Fruit fly (Drosophila melanogaster) Kc167 (cell line): ENCODE measurements around the gene CG43055.
A peak's percentile ranks its signal among the peaks of the same experiment; 100 is the strongest.

Source experiments
- Myc ChIP-seq: fragments of >200 bp; optimal IDR thresholded peaks from 2 replicates; lab custom pipeline; 2017; ENCODE audit warnings: missing external identifiers
- Sin3A ChIP-seq: fragments of >200 bp; optimal IDR thresholded peaks from 2 replicates; lab custom pipeline; 2018; ENCODE audit warnings: missing external identifiers
- h ChIP-seq: fragments of >200 bp; optimal IDR thresholded peaks from 3 replicates; lab custom pipeline; 2018; ENCODE audit warnings: missing external identifiers
- insv ChIP-seq: fragments of >200 bp; optimal IDR thresholded peaks from 3 replicates; lab custom pipeline; 2018; ENCODE audit warnings: missing external identifiers
- psq ChIP-seq: fragments of >200 bp; optimal IDR thresholded peaks from 2 replicates; lab custom pipeline; 2017; ENCODE audit warnings: missing external identifiers
- ttk ChIP-seq: sonication (Bioruptor generic); optimal IDR thresholded peaks from 2 replicates; lab custom pipeline; 2017; ENCODE audit warnings: missing external identifiers

Gene CG43055

DNA sequence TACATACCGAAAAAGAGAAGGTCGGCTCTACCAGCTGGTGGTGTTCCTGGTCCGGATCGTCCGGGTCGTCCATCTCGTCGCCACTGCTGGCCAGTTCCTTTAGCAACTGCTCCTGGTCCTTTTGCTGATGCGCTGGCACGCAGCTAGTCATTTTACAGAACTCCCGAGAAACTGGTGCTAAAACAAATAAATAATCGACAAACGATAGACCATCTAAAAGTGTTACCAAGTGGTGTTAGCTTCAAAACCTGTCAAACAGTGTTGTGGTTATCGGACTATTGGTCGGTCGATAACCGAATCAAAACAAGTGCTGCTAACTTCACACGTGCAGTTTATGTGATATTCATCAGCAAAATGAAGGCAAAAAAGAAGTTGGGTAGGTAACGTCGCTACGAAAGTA lies 33.5 kb downstream of the CG43055 start, which contains the start of the genes morgue and Elp3:
TSS of gene morgue (minus strand) at position 224 of the 400 bp plus-strand sequence.
TSS of gene Elp3 (plus strand) at position 276 of the 400 bp plus-strand sequence.
- TF ChIP-seq Myc (lab: Kevin White, UChicago), result no peak
- TF ChIP-seq h (lab: Kevin White, UChicago), result no peak
- TF ChIP-seq ttk, result no peak
- TF ChIP-seq insv (lab: Kevin White, UChicago), result no peak
- TF ChIP-seq psq, result no peak
- TF ChIP-seq Sin3A (lab: Kevin White, UChicago), result no peak

DNA sequence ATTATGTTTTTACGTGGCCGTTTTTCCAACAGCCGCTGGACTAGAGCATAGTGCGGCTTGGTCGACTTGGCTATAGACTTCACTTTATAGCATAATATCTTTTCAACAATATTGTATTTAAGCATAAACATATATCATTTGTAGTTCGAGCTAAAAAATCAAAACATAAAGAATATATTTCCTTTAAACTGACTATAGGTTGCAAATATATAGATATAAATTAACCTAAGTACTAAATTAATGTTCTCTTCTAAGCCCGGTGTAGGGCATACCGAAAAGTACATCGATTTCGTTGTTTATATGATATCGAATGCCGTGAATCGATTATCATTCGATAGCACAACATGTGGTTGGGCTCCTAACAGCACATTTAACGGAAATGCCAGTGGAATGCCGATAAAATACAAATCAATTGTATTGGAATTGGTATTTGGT lies 37.6 kb downstream of the CG43055 start, which contains the start of gene MFS18:
TSS of gene MFS18 (minus strand) at position 54 of the 435 bp plus-strand sequence.
- TF ChIP-seq psq (peak; percentile 40), ttk (no peak)

DNA sequence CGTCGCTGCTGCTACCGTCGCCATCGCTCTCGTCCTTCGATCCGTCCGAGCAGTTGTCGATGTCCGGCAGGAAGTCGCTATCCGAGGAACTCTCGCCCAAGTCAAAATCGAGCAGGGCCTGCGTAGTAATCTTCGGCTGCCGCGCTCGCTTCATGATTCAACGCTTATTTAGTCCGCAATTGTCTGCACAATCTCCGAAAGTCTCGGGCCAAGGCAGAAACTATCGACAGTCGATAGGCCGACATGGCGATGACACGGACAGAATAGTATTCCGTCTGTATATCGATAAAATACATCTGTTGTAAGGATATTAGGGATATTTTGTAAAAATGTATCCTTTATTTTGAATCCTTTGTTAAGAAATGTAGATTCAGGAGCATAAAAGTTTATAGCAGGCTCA lies 41.8 kb downstream of the CG43055 start, which contains the start of gene CG15439:
TSS of gene CG15439 (minus strand) at position 241 of the 400 bp plus-strand sequence.
- no peak for TF ChIP-seq ttk
- TF ChIP-seq insv (lab: Kevin White, UChicago), result no peak
- TF ChIP-seq Myc (lab: Kevin White, UChicago), result no peak
- TF ChIP-seq h (lab: Kevin White, UChicago), result no peak
- no peak for TF ChIP-seq psq
- TF ChIP-seq Sin3A (lab: Kevin White, UChicago), result no peak

DNA sequence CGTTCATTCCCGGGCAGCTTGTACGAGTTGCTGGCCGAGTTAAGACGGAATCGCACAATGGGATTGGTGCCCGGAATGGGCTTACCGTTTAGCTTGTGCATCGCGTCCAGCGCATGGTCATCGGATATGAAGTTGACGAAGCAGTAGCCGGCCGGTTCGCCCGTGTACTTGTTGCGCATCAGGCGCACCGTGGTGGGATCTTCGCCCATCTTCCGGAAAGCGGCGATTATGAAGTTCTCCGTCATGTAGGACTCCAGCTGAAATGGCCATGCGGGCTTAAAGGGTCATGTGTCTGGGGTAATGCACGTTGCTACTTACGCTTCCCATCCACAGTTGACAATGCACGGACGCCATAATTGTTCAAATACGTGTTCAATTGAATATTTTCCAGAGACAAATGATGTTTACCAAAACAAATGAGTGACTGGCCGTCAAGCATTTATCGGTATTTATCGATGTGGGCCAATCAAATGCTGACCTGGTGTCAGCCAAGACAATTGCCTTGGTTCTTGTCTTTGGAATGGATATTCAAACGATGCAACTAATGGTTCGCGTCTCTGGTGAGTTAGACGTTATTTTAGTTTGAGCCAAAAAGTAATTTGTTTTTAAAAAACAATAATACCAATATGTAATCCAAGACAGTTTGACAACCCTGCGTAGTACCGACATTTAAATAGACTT lies 43.2 kb downstream of the CG43055 start, which contains the start of the genes Secp43 and ND-B8:
TSS of gene Secp43 (minus strand) at position 445 of the 681 bp plus-strand sequence.
TSS of gene ND-B8 (plus strand) at position 618 of the 681 bp plus-strand sequence.
- TF ChIP-seq ttk, result no peak
- no peak for TF ChIP-seq h (lab: Kevin White, UChicago)
- TF ChIP-seq Myc (lab: Kevin White, UChicago), result no peak
- no peak for TF ChIP-seq insv (lab: Kevin White, UChicago)
- no peak for TF ChIP-seq Sin3A (lab: Kevin White, UChicago)
- TF ChIP-seq psq, result no peak

- TF ChIP-seq Sin3A (lab: Kevin White, UChicago), result no peak
- no peak for TF ChIP-seq insv (lab: Kevin White, UChicago)
- TF ChIP-seq psq, result no peak
- TF ChIP-seq Myc (lab: Kevin White, UChicago), result no peak
- no peak for TF ChIP-seq ttk
- no peak for TF ChIP-seq h (lab: Kevin White, UChicago)
These were observed 45.6 kb downstream of the CG43055 start, which contains the start of gene Gs1l for dm6 chr2L:4456539-4456994. Gene Gs1l (minus strand): TSS chr2L:4456807.

DNA sequence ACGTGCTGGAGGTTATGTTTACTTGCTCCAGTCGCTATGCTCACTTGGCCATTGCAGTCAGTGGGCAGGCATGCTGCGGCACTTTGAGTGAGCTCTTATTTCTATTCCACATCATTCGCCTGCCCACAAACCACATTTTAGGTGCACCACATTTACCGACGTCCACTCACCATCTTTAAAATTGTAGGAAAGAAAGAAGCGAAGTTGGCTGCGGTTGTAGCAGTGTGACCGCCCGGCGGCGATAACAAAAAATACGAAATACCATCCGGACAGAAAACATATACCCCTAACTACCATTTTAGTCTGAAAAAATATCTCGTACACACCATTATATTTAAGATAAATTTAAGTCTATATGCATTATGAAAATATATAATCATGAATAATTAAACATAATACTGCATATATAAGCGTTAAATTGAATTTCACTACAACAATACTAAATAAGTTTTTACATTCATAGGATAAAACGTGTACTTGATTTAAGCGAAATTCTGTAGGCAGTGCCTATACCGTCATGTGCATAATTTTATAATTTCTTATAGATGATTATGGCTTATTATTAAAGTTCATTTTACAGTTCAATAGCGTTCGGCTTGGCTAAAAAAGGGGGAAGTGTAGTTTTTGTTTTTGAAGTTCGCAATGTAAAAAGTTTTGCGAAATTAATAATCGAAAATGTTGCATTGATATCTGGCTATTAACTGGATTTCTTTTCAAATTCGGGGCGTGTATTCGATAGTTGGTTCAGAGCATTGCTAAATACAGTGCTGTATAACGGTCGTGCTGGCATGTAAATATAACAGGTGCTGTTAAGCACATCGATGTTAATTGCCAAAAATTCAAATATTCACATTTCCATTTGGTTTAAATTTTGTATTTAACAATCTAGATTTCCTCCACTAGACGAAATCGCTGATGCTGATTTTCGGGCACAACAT lies 47.4 kb downstream of the CG43055 start, which contains the start of gene RpL27A:
TSS of gene RpL27A (minus strand) at position 246 of the 938 bp plus-strand sequence.
- no peak for TF ChIP-seq ttk
- TF ChIP-seq insv (lab: Kevin White, UChicago), result no peak
- no peak for TF ChIP-seq Myc (lab: Kevin White, UChicago)
- no peak for TF ChIP-seq h (lab: Kevin White, UChicago)
- TF ChIP-seq psq, result no peak
- TF ChIP-seq Sin3A (lab: Kevin White, UChicago), result no peak

DNA sequence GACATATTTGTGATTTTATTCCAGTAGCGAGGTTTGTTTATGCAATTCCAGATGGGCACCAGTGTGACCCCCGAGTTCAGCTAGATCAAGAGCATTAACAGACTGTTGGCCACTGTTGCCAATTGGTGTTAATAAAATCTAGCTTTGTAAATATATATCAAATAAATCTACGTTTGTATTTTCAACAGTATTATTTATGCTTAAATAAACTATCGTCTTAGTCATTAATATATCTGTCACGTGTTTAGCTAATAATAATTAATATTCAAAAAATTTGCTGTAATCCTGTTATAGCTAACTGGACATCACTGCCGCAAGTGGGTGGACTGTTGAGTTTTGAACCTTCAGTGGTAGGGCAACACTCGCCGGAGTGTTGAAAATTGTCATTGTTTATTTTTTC lies 48.6 kb downstream of the CG43055 start, which contains the start of the genes mRpL27 and CG15435:
TSS of gene mRpL27 (minus strand) at position 96 of the 400 bp plus-strand sequence.
TSS of gene CG15435 (plus strand) at position 187 of the 400 bp plus-strand sequence.
- TF ChIP-seq h (lab: Kevin White, UChicago), result no peak
- no peak for TF ChIP-seq psq
- TF ChIP-seq Myc (lab: Kevin White, UChicago), result no peak
- TF ChIP-seq ttk, result no peak
- no peak for TF ChIP-seq insv (lab: Kevin White, UChicago)
- TF ChIP-seq Sin3A (lab: Kevin White, UChicago), result no peak
